Fruit fly (Drosophila melanogaster): Measurements from ENCODE around the gene CG14565.

DNA sequence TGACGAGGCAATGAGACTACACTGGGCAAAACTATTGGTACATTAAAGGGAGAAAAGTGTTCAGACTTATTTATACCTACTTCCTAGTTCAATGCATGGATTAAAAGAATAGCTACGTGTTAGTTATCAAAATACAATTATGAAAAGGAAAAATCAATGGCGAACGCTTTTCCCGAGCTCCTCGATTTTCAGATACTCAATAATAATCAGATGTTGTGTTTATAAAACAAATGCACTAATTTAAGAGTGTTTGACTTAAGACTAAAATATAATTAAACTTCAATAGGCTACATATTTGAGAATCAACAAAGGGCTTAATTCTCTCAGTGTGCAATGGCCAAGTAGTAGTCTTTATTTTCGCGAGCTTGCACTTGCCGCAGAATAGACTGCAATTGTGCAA is 28.1 kb downstream of the CG14565 start:
- TF ChIP-seq kay (GFP tag; ENCODE audit: borderline replicate concordance) (no peak), CG1620 (GFP tag; optimal IDR thresholded peaks at IDR 0.05) (no peak), cic (GFP tag; optimal IDR thresholded peaks at IDR 0.05) (no peak), cnc (optimal IDR thresholded peaks at IDR 0.05) (no peak), ovo (GFP tag; optimal IDR thresholded peaks at IDR 0.05) (no peak), toe (GFP tag; optimal IDR thresholded peaks at IDR 0.05) (no peak), CG14711 (tag; optimal IDR thresholded peaks at IDR 0.05) (no peak), CG11617 (GFP tag; optimal IDR thresholded peaks at IDR 0.05) (no peak), Mnt (GFP tag; optimal IDR thresholded peaks at IDR 0.05) (no peak), CG7101 (tag; optimal IDR thresholded peaks at IDR 0.05) (no peak), Crg-1 (GFP tag; optimal IDR thresholded peaks at IDR 0.05) (no peak), tj (GFP tag; optimal IDR thresholded peaks at IDR 0.05) (no peak), pad (GFP tag; optimal IDR thresholded peaks at IDR 0.05) (no peak)

Measured in whole organism, adult.